Worm (Caenorhabditis elegans) whole organism, mixed stage, embryonic: ENCODE data around the gene C06A6.4.

Experiments used
- ceh-83 ChIP-seq: fragments of 200-800 bp; sonication (Bioruptor generic); optimal IDR thresholded peaks from 2 replicates; lab custom pipeline; 2018; ENCODE audit warnings: mild to moderate bottlenecking, missing genetic modification characterization, missing compliant biosample characterization
- ces-1 ChIP-seq: fragments of 150-350 bp; optimal IDR thresholded peaks from 2 replicates; lab custom pipeline; 2014; ENCODE audit warnings: missing biosample characterization, missing genetic modification reagents, missing genetic modification characterization
- elt-1 ChIP-seq: sonication (generic microtip); optimal IDR thresholded peaks from 2 replicates; lab custom pipeline; 2017; ENCODE audit warnings: missing genetic modification characterization, mild to moderate bottlenecking, missing compliant biosample characterization, antibody characterized with exemption, moderate library complexity, borderline replicate concordance; ENCODE audit not compliant: insufficient read depth
- ham-2 ChIP-seq: fragments of 200-800 bp; sonication (Bioruptor generic); optimal IDR thresholded peaks from 2 replicates; lab custom pipeline; 2018; ENCODE audit warnings: mild to moderate bottlenecking, missing genetic modification characterization, missing compliant biosample characterization
- lsy-2 ChIP-seq: fragments of 150-350 bp; optimal IDR thresholded peaks from 2 replicates; lab custom pipeline; 2014; ENCODE audit warnings: missing biosample characterization, missing genetic modification characterization
- nhr-12 ChIP-seq: fragments of 150-350 bp; optimal IDR thresholded peaks from 2 replicates; lab custom pipeline; 2014; ENCODE audit warnings: missing biosample characterization, missing genetic modification characterization
- nhr-237 ChIP-seq: fragments of 150-350 bp; optimal IDR thresholded peaks from 2 replicates; lab custom pipeline; 2014; ENCODE audit warnings: missing biosample characterization, missing genetic modification characterization
- nhr-28 ChIP-seq: fragments of 150-350 bp; optimal IDR thresholded peaks from 2 replicates; lab custom pipeline; 2014; ENCODE audit warnings: missing biosample characterization, missing genetic modification characterization
- nhr-76 ChIP-seq: sonication (generic microtip); optimal IDR thresholded peaks from 2 replicates; lab custom pipeline; 2017; ENCODE audit warnings: missing biosample characterization, missing genetic modification characterization
- snpc-4 ChIP-seq: fragments of 150-350 bp; optimal IDR thresholded peaks from 2 replicates; lab custom pipeline; 2014; ENCODE audit warnings: missing biosample characterization, missing genetic modification characterization
- unc-39 ChIP-seq: fragments of 150-350 bp; optimal IDR thresholded peaks from 2 replicates; lab custom pipeline; 2014; ENCODE audit warnings: missing biosample characterization, missing genetic modification characterization
- unc-62 ChIP-seq: fragments of 150-350 bp; optimal IDR thresholded peaks from 2 replicates; lab custom pipeline; 2014; ENCODE audit warnings: missing biosample characterization, missing genetic modification reagents, missing genetic modification characterization
- ztf-11 ChIP-seq: fragments of 150-350 bp; optimal IDR thresholded peaks from 2 replicates; lab custom pipeline; 2014; ENCODE audit warnings: missing biosample characterization, missing genetic modification characterization

DNA sequence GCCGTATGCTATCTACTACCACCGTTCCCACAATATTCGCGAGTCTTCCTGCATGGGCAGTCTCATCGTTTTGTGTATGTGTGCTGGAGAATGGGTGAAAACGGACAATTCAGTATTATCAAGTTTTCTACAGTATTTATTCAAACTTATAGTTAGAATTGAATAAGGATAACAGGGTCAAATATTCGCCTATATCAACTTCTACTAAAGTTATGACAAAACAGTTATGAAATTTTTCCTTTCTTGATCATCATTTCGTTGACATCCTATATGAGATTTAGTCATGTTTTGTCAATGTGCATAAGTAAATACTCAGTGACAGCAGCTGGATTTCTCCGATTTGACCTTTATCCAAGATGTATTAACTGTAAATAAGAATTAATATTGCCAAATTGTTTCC, 22.2 kb upstream of the C06A6.4 start:
- TF ChIP-seq elt-1 (tag; lab: Kevin White, UChicago), result no peak
- TF ChIP-seq unc-62 (GFP tag; lab: Kevin White, UChicago), result no peak
- no peak for TF ChIP-seq lsy-2 (tag; lab: Kevin White, UChicago)
- TF ChIP-seq ztf-11 (tag; lab: Kevin White, UChicago), result no peak
- TF ChIP-seq unc-39 (tag; lab: Kevin White, UChicago), result no peak
- TF ChIP-seq ham-2 (GFP tag; lab: Kevin White, UChicago), result no peak
- no peak for TF ChIP-seq ces-1 (GFP tag; lab: Kevin White, UChicago)
- no peak for TF ChIP-seq ceh-83 (GFP tag; lab: Kevin White, UChicago)
- TF ChIP-seq nhr-237 (tag; lab: Kevin White, UChicago), result no peak
- TF ChIP-seq nhr-12 (tag; lab: Kevin White, UChicago), result no peak
- no peak for TF ChIP-seq nhr-28 (tag; lab: Kevin White, UChicago)
- no peak for TF ChIP-seq nhr-76 (tag; lab: Kevin White, UChicago)
- no peak for TF ChIP-seq snpc-4 (tag; lab: Kevin White, UChicago)
